Fruit fly (Drosophila melanogaster): ENCODE results near the gene Nup93-2.

Nup93-2 gene

DNA sequence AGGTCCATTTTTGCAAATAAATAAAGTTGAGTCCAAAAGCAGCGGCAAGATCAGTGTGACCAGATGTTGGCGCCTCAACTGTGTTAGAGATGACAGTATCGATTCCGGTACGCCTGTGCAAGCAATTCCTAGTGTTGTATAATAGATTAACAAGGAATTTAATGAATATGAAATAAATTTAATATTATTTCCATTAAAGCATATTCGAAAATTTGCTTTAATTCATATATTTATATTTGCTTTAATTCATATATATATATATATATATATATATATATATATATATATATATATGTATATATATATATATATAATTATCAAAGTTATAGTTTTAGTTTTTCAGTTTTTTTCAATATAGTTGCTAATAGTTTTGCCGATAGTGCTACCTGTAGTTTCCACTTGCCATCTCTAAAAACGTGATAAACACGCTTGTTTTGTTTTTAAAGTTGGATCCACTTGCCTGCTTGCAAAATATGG, at the start of gene Nup93-2, which contains the start of gene CG3817 (continued):
- TF ChIP-seq tap (tag; optimal IDR thresholded peaks at IDR 0.05) (no peak), prd (optimal IDR thresholded peaks at IDR 0.05) (no peak), prd (GFP tag; IDR thresholded peaks at IDR 0.05) (peak; percentile 82), Myb (GFP tag; optimal IDR thresholded peaks at IDR 0.05) (no peak), ac (GFP tag; optimal IDR thresholded peaks at IDR 0.05) (no peak), CG18262 (tag; optimal IDR thresholded peaks at IDR 0.05) (peak; percentile 77), CG13624 (GFP tag; optimal IDR thresholded peaks at IDR 0.05) (peak; percentile 50), gro (GFP tag; optimal IDR thresholded peaks at IDR 0.05) (peak; percentile 8), lab (GFP tag; optimal IDR thresholded peaks at IDR 0.05) (peak; percentile 74), lbe (GFP tag; optimal IDR thresholded peaks at IDR 0.05) (no peak), ewg (GFP tag; optimal IDR thresholded peaks at IDR 0.05) (peak; percentile 58), CG3281 (GFP tag; optimal IDR thresholded peaks at IDR 0.05) (peak; percentile 34), CG16779 (GFP tag; IDR thresholded peaks at IDR 0.05) (no peak), CG1529 (GFP tag; optimal IDR thresholded peaks at IDR 0.05) (no peak), CG6175 (GFP tag; IDR thresholded peaks at IDR 0.05) (0 out of 3 replicates have a peak, but pooled peaks have one; percentile 33), CHES-1-like (GFP tag; optimal IDR thresholded peaks at IDR 0.05) (no peak), CG6765 (GFP tag; optimal IDR thresholded peaks at IDR 0.05) (peak; percentile 34), wdn (GFP tag; IDR thresholded peaks at IDR 0.05) (0 out of 2 replicates have a peak, but pooled peaks have one; percentile 23), CG13287 (GFP tag; IDR thresholded peaks at IDR 0.05; ENCODE audit: partially characterized antibody) (peak; percentile 77), CG8944 (GFP tag; optimal IDR thresholded peaks at IDR 0.05) (no peak), CG10565 (GFP tag; optimal IDR thresholded peaks at IDR 0.05) (no peak), dati (GFP tag; IDR thresholded peaks at IDR 0.05) (no peak), CG13296 (GFP tag; optimal IDR thresholded peaks at IDR 0.05) (peak; percentile 75), gce (GFP tag; IDR thresholded peaks at IDR 0.05) (no peak), Dfd (GFP tag; optimal IDR thresholded peaks at IDR 0.05) (no peak), CG11093 (GFP tag; IDR thresholded peaks at IDR 0.05) (peak; percentile 64; the same call in 1 of the 3 replicates), CG1832 (GFP tag; optimal IDR thresholded peaks at IDR 0.05) (no peak), Fer2 (tag; optimal IDR thresholded peaks at IDR 0.05) (peak; percentile 62), ind (GFP tag; optimal IDR thresholded peaks at IDR 0.05) (peak; percentile 69), GATAe (GFP tag; conservative IDR thresholded peaks at IDR 0.05) (no peak), unpg (GFP tag; optimal IDR thresholded peaks at IDR 0.05) (peak; percentile 76), CG4854 (GFP tag; optimal IDR thresholded peaks at IDR 0.05) (no peak), TFAM (GFP tag; optimal IDR thresholded peaks at IDR 0.05) (no peak), bab2 (GFP tag; optimal IDR thresholded peaks at IDR 0.05) (peak; percentile 78), esg (GFP tag; conservative IDR thresholded peaks at IDR 0.05) (no peak), CG30020 (tag; optimal IDR thresholded peaks at IDR 0.05) (peak; percentile 74), eve (GFP tag; optimal IDR thresholded peaks at IDR 0.05) (no peak), CG3847 (GFP tag; IDR thresholded peaks at IDR 0.05) (peak; percentile 70), z (GFP tag; IDR thresholded peaks at IDR 0.05) (no peak), CG9817 (tag; optimal IDR thresholded peaks at IDR 0.05) (peak; percentile 89), CG14014 (GFP tag; IDR thresholded peaks at IDR 0.05) (0 out of 2 replicates have a peak, but pooled peaks have one; percentile 16), Hey (tag; optimal IDR thresholded peaks at IDR 0.05) (no peak), CG17385 (GFP tag; optimal IDR thresholded peaks at IDR 0.05) (peak; percentile 16), sisA (GFP tag; IDR thresholded peaks at IDR 0.05) (peak; percentile 60), shn (GFP tag; optimal IDR thresholded peaks at IDR 0.05) (no peak), CG3065 (GFP tag; optimal IDR thresholded peaks at IDR 0.05) (no peak), Hr78 (GFP tag; optimal IDR thresholded peaks at IDR 0.05) (no peak), Bdp1 (GFP tag; optimal IDR thresholded peaks at IDR 0.05) (no peak), NFAT (GFP tag; IDR thresholded peaks at IDR 0.05) (peak; percentile 58; the same call in 1 of the 2 replicates), da (GFP tag; optimal IDR thresholded peaks at IDR 0.05) (no peak), Fer1 (GFP tag; optimal IDR thresholded peaks at IDR 0.05) (no peak), Mad (GFP tag; optimal IDR thresholded peaks at IDR 0.05) (no peak)

Measured in whole organism, embryonic.